Fruit fly (Drosophila melanogaster): ENCODE measurements around the gene RpL23A.

- TF ChIP-seq Dll (optimal IDR thresholded peaks at IDR 0.05): no peak
- TF ChIP-seq psq (optimal IDR thresholded peaks at IDR 0.05): no peak
Measured at dm6 chr3L:1674381-1674780, 5.9 kb upstream of the RpL23A start, which contains the start of gene CG7991.

All from whole organism.